Worm (Caenorhabditis elegans) whole organism, L4 larva: Measurements from ENCODE around the gene oops-1.

Experiments
- D1046.2 ChIP-seq: fragments of 200-800 bp; sonication (Bioruptor generic); IDR thresholded peaks from 2 replicates; pipeline ENCODE4 v1.3.6; 2022; ENCODE audit warnings: missing genetic modification characterization, missing compliant biosample characterization
- F37D6.2 ChIP-seq: sonication (generic microtip); optimal IDR thresholded peaks from 2 replicates; lab custom pipeline; 2016; ENCODE audit warnings: mild to moderate bottlenecking, missing genetic modification characterization, missing compliant biosample characterization
- R02D3.7 ChIP-seq: fragments of 150-350 bp; sonication (generic microtip); optimal IDR thresholded peaks from 3 replicates; lab custom pipeline; 2014; ENCODE audit warnings: missing biosample characterization, missing genetic modification characterization
- Y105C5A.15 ChIP-seq: fragments of 200-800 bp; sonication (Bioruptor generic); IDR thresholded peaks from 2 replicates; pipeline ENCODE4 v1.3.6; 2022; ENCODE audit warnings: missing genetic modification characterization, missing compliant biosample characterization
- Y5F2A.4 ChIP-seq: fragments of 200-800 bp; sonication (Bioruptor generic); optimal IDR thresholded peaks from 2 replicates; lab custom pipeline; 2018; ENCODE audit warnings: mild to moderate bottlenecking, missing genetic modification characterization, missing compliant biosample characterization
- ZK546.5 ChIP-seq, 2 experiments: sonication (generic microtip); optimal IDR thresholded peaks; 2 replicates each; lab custom pipeline; 2017; ENCODE audit warnings: missing biosample characterization in 2 of 2, missing genetic modification characterization in 2 of 2
- aha-1 ChIP-seq: fragments of 150-350 bp; peaks from one replicate; lab custom pipeline; 2014; ENCODE audit warnings: missing biosample characterization, missing genetic modification characterization
- arid-1 ChIP-seq: fragments of 200-800 bp; sonication (Bioruptor generic); conservative IDR thresholded peaks from 2 replicates; pipeline ENCODE4 v1.3.6; 2022; ENCODE audit warnings: missing genetic modification reagents, missing genetic modification characterization, missing compliant biosample characterization
- ces-1 ChIP-seq: fragments of 150-350 bp; sonication (generic microtip); optimal IDR thresholded peaks from 4 replicates; lab custom pipeline; 2014; ENCODE audit warnings: missing biosample characterization, missing genetic modification reagents, missing genetic modification characterization
- daf-12 ChIP-seq: fragments of 150-350 bp; optimal IDR thresholded peaks from 2 replicates; lab custom pipeline; 2014; ENCODE audit warnings: missing biosample characterization, missing genetic modification reagents, missing genetic modification characterization
- daf-8 ChIP-seq: fragments of 200-800 bp; sonication (Bioruptor generic); IDR thresholded peaks from 2 replicates; pipeline ENCODE4 v1.3.6; 2022; ENCODE audit warnings: missing genetic modification characterization, missing compliant biosample characterization
- dmd-6 ChIP-seq: fragments of 200-800 bp; sonication (Bioruptor generic); IDR thresholded peaks from 2 replicates; pipeline ENCODE4 v1.3.6; 2022; ENCODE audit warnings: missing genetic modification reagents, missing genetic modification characterization, missing compliant biosample characterization
- dmd-9 ChIP-seq: fragments of 200-800 bp; sonication (Bioruptor generic); IDR thresholded peaks from 2 replicates; pipeline ENCODE4 v1.3.6; 2022; ENCODE audit warnings: missing genetic modification reagents, missing genetic modification characterization, missing compliant biosample characterization
- dve-1 ChIP-seq: sonication (generic microtip); optimal IDR thresholded peaks from 2 replicates; lab custom pipeline; 2017; ENCODE audit warnings: antibody characterized with exemption, mild to moderate bottlenecking, missing genetic modification characterization, missing compliant biosample characterization; ENCODE audit not compliant: insufficient read depth
- egl-43 ChIP-seq: fragments of 200-800 bp; sonication (Bioruptor generic); IDR thresholded peaks from 2 replicates; pipeline ENCODE4 v1.3.6; 2022; ENCODE audit warnings: missing genetic modification reagents, missing genetic modification characterization, missing compliant biosample characterization
- gei-8 ChIP-seq: fragments of 200-800 bp; sonication (Bioruptor generic); optimal IDR thresholded peaks from 2 replicates; lab custom pipeline; 2018; ENCODE audit warnings: mild to moderate bottlenecking, missing genetic modification characterization, missing compliant biosample characterization
- hlh-30 ChIP-seq: sonication (generic microtip); optimal IDR thresholded peaks from 2 replicates; lab custom pipeline; 2017; ENCODE audit warnings: antibody characterized with exemption, mild to moderate bottlenecking, missing genetic modification characterization, missing compliant biosample characterization; ENCODE audit not compliant: insufficient read depth
- lim-7 ChIP-seq: fragments of 200-800 bp; sonication (Bioruptor generic); IDR thresholded peaks from 2 replicates; pipeline ENCODE4 v1.3.6; 2022; ENCODE audit warnings: missing genetic modification characterization, missing compliant biosample characterization
- lin-13 ChIP-seq: fragments of 150-350 bp; optimal IDR thresholded peaks from 2 replicates; lab custom pipeline; 2014; ENCODE audit warnings: missing biosample characterization, missing genetic modification reagents, missing genetic modification characterization
- lin-15B ChIP-seq: fragments of 150-350 bp; sonication (generic microtip); optimal IDR thresholded peaks from 3 replicates; lab custom pipeline; 2014; ENCODE audit warnings: missing biosample characterization, missing genetic modification characterization
- lir-3 ChIP-seq: sonication (generic microtip); optimal IDR thresholded peaks from 2 replicates; lab custom pipeline; 2016; ENCODE audit warnings: mild to moderate bottlenecking, missing genetic modification characterization, missing compliant biosample characterization
- mdl-1 ChIP-seq, 2 experiments: fragments of 150-350 bp in 1 of 2; sonication (generic microtip) in 1 of 2; optimal IDR thresholded peaks; 2 replicates each; lab custom pipeline; 2014 to 2017; ENCODE audit warnings: missing biosample characterization in 2 of 2, missing genetic modification characterization in 2 of 2
- mdt-29 ChIP-seq: fragments of 200-800 bp; sonication (Bioruptor generic); IDR thresholded peaks from 2 replicates; pipeline ENCODE4 v1.3.6; 2022; ENCODE audit warnings: missing genetic modification reagents, missing genetic modification characterization, missing compliant biosample characterization
- mes-2 ChIP-seq: sonication (generic microtip); optimal IDR thresholded peaks from 2 replicates; lab custom pipeline; 2016; ENCODE audit warnings: missing genotype, mild to moderate bottlenecking, missing genetic modification characterization, missing compliant biosample characterization; ENCODE audit not compliant: poor library complexity, severe bottlenecking
- mxl-3 ChIP-seq: fragments of 200-800 bp; sonication (Bioruptor generic); optimal IDR thresholded peaks from 2 replicates; lab custom pipeline; 2018; ENCODE audit warnings: mild to moderate bottlenecking, missing genetic modification characterization, missing compliant biosample characterization
- nhr-28 ChIP-seq: fragments of 150-350 bp; optimal IDR thresholded peaks from 2 replicates; lab custom pipeline; 2014; ENCODE audit warnings: missing biosample characterization, missing genetic modification characterization
- nhr-41 ChIP-seq: fragments of 200-800 bp; sonication (Bioruptor generic); IDR thresholded peaks from 2 replicates; pipeline ENCODE4 v1.3.6; 2022; ENCODE audit warnings: missing genetic modification reagents, missing genetic modification characterization, missing compliant biosample characterization
- nhr-48 ChIP-seq: sonication (generic microtip); optimal IDR thresholded peaks from 2 replicates; lab custom pipeline; 2016; ENCODE audit warnings: mild to moderate bottlenecking, missing genetic modification characterization, missing compliant biosample characterization
- pqm-1 ChIP-seq: sonication (generic microtip); optimal IDR thresholded peaks from 2 replicates; lab custom pipeline; 2017; ENCODE audit warnings: missing biosample characterization, missing genetic modification characterization
- rbr-2 ChIP-seq: sonication (generic microtip); optimal IDR thresholded peaks from 2 replicates; lab custom pipeline; 2016; ENCODE audit warnings: missing genotype, missing genetic modification characterization, missing compliant biosample characterization
- saeg-2 ChIP-seq: fragments of 200-800 bp; sonication (Bioruptor generic); IDR thresholded peaks from 2 replicates; pipeline ENCODE4 v1.3.6; 2022; ENCODE audit warnings: missing genetic modification reagents, missing genetic modification characterization, missing compliant biosample characterization
- sdz-12 ChIP-seq: fragments of 200-800 bp; sonication (Bioruptor generic); optimal IDR thresholded peaks from 2 replicates; lab custom pipeline; 2018; ENCODE audit warnings: mild to moderate bottlenecking, missing genetic modification characterization, missing compliant biosample characterization
- set-16 ChIP-seq: fragments of 200-800 bp; sonication (Bioruptor generic); IDR thresholded peaks from 2 replicates; pipeline ENCODE4 v1.3.6; 2022; ENCODE audit warnings: missing genetic modification reagents, missing genetic modification characterization, missing compliant biosample characterization
- tra-1 ChIP-seq: fragments of 200-800 bp; sonication (Bioruptor generic); IDR thresholded peaks from 2 replicates; pipeline ENCODE4 v1.3.6; 2022; ENCODE audit warnings: missing genetic modification reagents, missing genetic modification characterization, missing compliant biosample characterization
- unc-130 ChIP-seq: sonication (generic microtip); optimal IDR thresholded peaks from 2 replicates; lab custom pipeline; 2016; ENCODE audit warnings: missing genetic modification reagents, missing genetic modification characterization, missing compliant biosample characterization
- unc-39 ChIP-seq: sonication (generic microtip); optimal IDR thresholded peaks from 2 replicates; lab custom pipeline; 2017; ENCODE audit warnings: missing biosample characterization, missing genetic modification characterization
- unc-62 ChIP-seq, 3 experiments: fragments of 150-350 bp in 1 of 3; sonication (generic microtip); optimal IDR thresholded peaks in 2 of 3; peaks in 1 of 3; 1 replicate in 1 of 3; 2 replicates in 2 of 3; lab custom pipeline; 2014 to 2017; ENCODE audit warnings: missing biosample characterization in 3 of 3, missing genetic modification characterization in 3 of 3, missing genetic modification reagents in 3 of 3, missing genotype in 1 of 3
- zfp-3 ChIP-seq: fragments of 200-800 bp; sonication (Bioruptor generic); conservative IDR thresholded peaks from 2 replicates; pipeline ENCODE4 v1.3.6; 2022; ENCODE audit warnings: missing genetic modification reagents, missing genetic modification characterization, missing compliant biosample characterization
- ztf-11 ChIP-seq: fragments of 150-350 bp; optimal IDR thresholded peaks from 2 replicates; lab custom pipeline; 2014; ENCODE audit warnings: missing biosample characterization, missing genetic modification characterization
- ztf-7 ChIP-seq: fragments of 150-350 bp; optimal IDR thresholded peaks from 2 replicates; lab custom pipeline; 2014; ENCODE audit warnings: missing biosample characterization, missing genetic modification characterization

The oops-1 gene

ce11 chrIV:5795495-5795894 is 18.4 kb downstream of the oops-1 start:
- peak in 1 of 2 experiments; percentile 91 for TF ChIP-seq unc-62 (GFP tag; optimal IDR thresholded peaks at IDR 0.05 in 1 of 2; lab: Kevin White, UChicago)
- TF ChIP-seq unc-62 (tag; optimal IDR thresholded peaks at IDR 0.05; lab: Kevin White, UChicago), result no peak
- no peak for TF ChIP-seq unc-130 (GFP tag; lab: Kevin White, UChicago)

DNA sequence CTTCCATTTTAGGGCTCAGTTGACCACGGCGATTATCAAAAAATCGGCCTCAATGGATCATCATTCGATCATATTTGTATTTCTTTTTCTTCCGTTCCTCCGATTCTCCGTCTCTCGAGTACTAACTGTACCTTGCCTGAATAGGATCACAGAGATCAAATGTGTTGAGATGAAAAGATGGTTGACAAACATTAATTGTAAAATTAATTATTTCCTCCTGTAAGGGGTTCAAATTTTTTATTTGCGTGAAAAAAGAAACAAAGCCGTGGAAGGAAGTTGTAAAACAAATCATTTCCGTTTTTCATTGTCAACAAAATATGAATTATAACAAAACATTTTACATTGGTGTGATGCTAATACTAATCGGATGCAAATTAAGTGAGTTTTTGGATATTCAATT is 22.9 kb downstream of the oops-1 start, which contains the start of gene C31H1.2:
Gene C31H1.2 (plus strand): TSS at position 301 of the 400 bp plus-strand sequence.
- TF ChIP-seq saeg-2 (GFP tag; lab: Robert Waterston, UW) (no peak), pqm-1 (tag; lab: Kevin White, UChicago) (no peak), Y5F2A.4 (GFP tag; lab: Kevin White, UChicago) (no peak), daf-8 (GFP tag; lab: Robert Waterston, UW) (no peak), mdt-29 (GFP tag; lab: Robert Waterston, UW) (no peak), unc-39 (tag; lab: Kevin White, UChicago) (no peak), lir-3 (no peak), tra-1 (GFP tag; lab: Robert Waterston, UW) (no peak)
- TF ChIP-seq, all 104 proteins: peak for 0

- TF ChIP-seq ces-1 (GFP tag; lab: Kevin White, UChicago) (no peak), daf-12 (tag; lab: Kevin White, UChicago) (no peak), R02D3.7 (tag; lab: Kevin White, UChicago) (no peak), lir-3 (no peak), zfp-3 (GFP tag; lab: Robert Waterston, UW) (no peak), set-16 (GFP tag; lab: Robert Waterston, UW) (no peak), ztf-11 (tag; lab: Kevin White, UChicago) (no peak), unc-62 (GFP tag; optimal IDR thresholded peaks at IDR 0.05 in 1 of 2; lab: Kevin White, UChicago) (peak in 1 of 2 experiments; percentile 94), unc-62 (tag; optimal IDR thresholded peaks at IDR 0.05; lab: Kevin White, UChicago) (no peak)
- TF ChIP-seq, all 104 proteins: peak for 1
Observed at ce11 chrIV:5783675-5784074, 30.3 kb downstream of the oops-1 start.

ce11 chrIV:5780234-5780788 is 33.6 kb downstream of the oops-1 start:
- TF ChIP-seq mes-2 (tag; lab: Kevin White, UChicago) (no peak), zfp-3 (GFP tag; lab: Robert Waterston, UW) (no peak), nhr-48 (peak; percentile 62), lim-7 (GFP tag; lab: Robert Waterston, UW) (no peak), aha-1 (tag; lab: Kevin White, UChicago) (peak; percentile 92), mxl-3 (GFP tag; lab: Kevin White, UChicago) (no peak), lin-15B (tag; lab: Kevin White, UChicago) (no peak), D1046.2 (GFP tag; lab: Robert Waterston, UW) (no peak), egl-43 (GFP tag; lab: Robert Waterston, UW) (no peak), mdl-1 (tag; optimal IDR thresholded peaks at IDR 0.05; lab: Kevin White, UChicago) (peak in 1 of 2 experiments; percentile 30), lin-13 (GFP tag; lab: Kevin White, UChicago) (no peak), dve-1 (tag; lab: Kevin White, UChicago) (peak; percentile 22), dmd-9 (GFP tag; lab: Robert Waterston, UW) (no peak), unc-130 (GFP tag; lab: Kevin White, UChicago) (no peak), arid-1 (GFP tag; lab: Robert Waterston, UW) (no peak), ztf-7 (tag; lab: Kevin White, UChicago) (no peak), sdz-12 (GFP tag; lab: Kevin White, UChicago) (no peak), pqm-1 (tag; lab: Kevin White, UChicago) (peak; percentile 23), hlh-30 (tag; lab: Kevin White, UChicago) (peak; percentile 2), rbr-2 (no peak), Y105C5A.15 (GFP tag; lab: Robert Waterston, UW) (no peak), nhr-41 (GFP tag; lab: Robert Waterston, UW) (no peak), lir-3 (no peak), gei-8 (GFP tag; lab: Kevin White, UChicago) (no peak), F37D6.2 (tag; lab: Kevin White, UChicago) (no peak), dmd-6 (GFP tag; lab: Robert Waterston, UW) (0 out of 2 replicates have a peak, but pooled peaks have one; percentile 12), nhr-28 (tag; lab: Kevin White, UChicago) (peak; percentile 31), ZK546.5 (tag; optimal IDR thresholded peaks at IDR 0.05; lab: Kevin White, UChicago) (no peak)
